Worm (Caenorhabditis elegans) whole organism, late embryonic: Measurements from ENCODE around the gene F44A6.3.

Experiments
- K02D7.2 ChIP-seq: sonication (generic microtip); optimal IDR thresholded peaks from 2 replicates; lab custom pipeline; 2017; ENCODE audit warnings: mild to moderate bottlenecking, missing genetic modification characterization, missing compliant biosample characterization
- K09A11.1 ChIP-seq: sonication (generic microtip); optimal IDR thresholded peaks from 2 replicates; lab custom pipeline; 2017; ENCODE audit warnings: antibody characterized with exemption, mild to moderate bottlenecking, missing genetic modification characterization, missing compliant biosample characterization; ENCODE audit not compliant: insufficient read depth
- Y22D7AL.16 ChIP-seq: sonication (generic microtip); optimal IDR thresholded peaks from 2 replicates; lab custom pipeline; 2016; ENCODE audit warnings: missing genetic modification characterization, missing compliant biosample characterization
- ceh-14 ChIP-seq: sonication (generic microtip); optimal IDR thresholded peaks from 2 replicates; lab custom pipeline; 2016; ENCODE audit warnings: missing genotype, missing genetic modification characterization, missing compliant biosample characterization
- ceh-31 ChIP-seq: sonication (generic microtip); optimal IDR thresholded peaks from 2 replicates; lab custom pipeline; 2016; ENCODE audit warnings: missing genetic modification characterization, missing compliant biosample characterization
- che-1 ChIP-seq: sonication (generic microtip); optimal IDR thresholded peaks from 2 replicates; lab custom pipeline; 2016; ENCODE audit warnings: mild to moderate bottlenecking, missing genetic modification characterization, missing compliant biosample characterization
- elt-2 ChIP-seq: sonication (generic microtip); optimal IDR thresholded peaks from 2 replicates; lab custom pipeline; 2016; ENCODE audit warnings: missing genetic modification reagents, missing genetic modification characterization, missing compliant biosample characterization
- gmeb-2 ChIP-seq: sonication (generic microtip); optimal IDR thresholded peaks from 2 replicates; lab custom pipeline; 2016; ENCODE audit warnings: missing genetic modification characterization, inconsistent platforms, missing compliant biosample characterization
- lin-11 ChIP-seq: fragments of 200-800 bp; sonication (Bioruptor generic); optimal IDR thresholded peaks from 2 replicates; lab custom pipeline; 2018; ENCODE audit warnings: mild to moderate bottlenecking, missing genetic modification characterization, missing compliant biosample characterization
- pqm-1 ChIP-seq: sonication (generic microtip); optimal IDR thresholded peaks from 2 replicates; lab custom pipeline; 2016; ENCODE audit warnings: missing genetic modification characterization, missing compliant biosample characterization
- tbx-2 ChIP-seq: sonication (generic microtip); optimal IDR thresholded peaks from 2 replicates; lab custom pipeline; 2016; ENCODE audit warnings: missing genetic modification characterization, missing compliant biosample characterization

The F44A6.3 gene

DNA sequence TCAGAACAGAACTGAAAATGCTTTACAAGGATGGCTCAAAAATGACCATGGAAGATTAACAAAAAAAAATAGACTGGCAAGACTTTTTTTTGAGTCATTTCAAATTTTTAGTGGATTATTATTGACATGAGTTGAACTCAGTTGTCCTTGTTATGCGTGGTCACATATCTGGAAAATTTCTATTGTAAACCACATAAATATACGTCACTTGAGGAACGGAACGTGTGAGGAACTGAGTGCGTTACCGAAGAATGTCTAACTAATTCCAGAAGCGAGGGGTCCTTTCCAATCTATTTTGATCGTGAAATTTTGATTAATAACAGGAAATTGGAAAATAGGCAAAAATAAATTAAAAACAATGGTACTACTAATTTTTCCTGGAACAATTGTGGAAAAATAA, 49.7 kb downstream of the F44A6.3 start:
- TF ChIP-seq che-1, result no peak
- no peak for TF ChIP-seq pqm-1
- TF ChIP-seq lin-11, result no peak
- TF ChIP-seq K02D7.2 (tag; lab: Kevin White, UChicago), result no peak
- no peak for TF ChIP-seq ceh-14 (tag; lab: Kevin White, UChicago)
- no peak for TF ChIP-seq tbx-2
- TF ChIP-seq gmeb-2 (tag; lab: Kevin White, UChicago), result no peak
- TF ChIP-seq Y22D7AL.16 (tag; lab: Kevin White, UChicago), result no peak
- TF ChIP-seq ceh-31 (tag; lab: Kevin White, UChicago), result no peak
- no peak for TF ChIP-seq K09A11.1 (tag; lab: Kevin White, UChicago)
- no peak for TF ChIP-seq elt-2 (tag; lab: Kevin White, UChicago)
